Worm (Caenorhabditis elegans): ENCODE results near the gene srd-38.

Gene srd-38

ce11 chrX:13251354-13251843, 40.2 kb upstream of the srd-38 start (continued):
- peak; percentile 25 for TF ChIP-seq lsy-12 (tag; optimal IDR thresholded peaks at IDR 0.05)
- TF ChIP-seq eor-1 (tag; optimal IDR thresholded peaks at IDR 0.05) = no peak
- TF ChIP-seq pha-4 (tag; optimal IDR thresholded peaks at IDR 0.05) = peak; percentile 89
- TF ChIP-seq nhr-23 (tag; optimal IDR thresholded peaks at IDR 0.05) = peak; percentile 71
- TF ChIP-seq tbx-2 (tag; optimal IDR thresholded peaks at IDR 0.05) = peak; percentile 42
- TF ChIP-seq ZK546.5 (tag; optimal IDR thresholded peaks at IDR 0.05) = no peak
- peak; percentile 44 for TF ChIP-seq nhr-43 (tag; optimal IDR thresholded peaks at IDR 0.05; ENCODE audit: poor library complexity, severe bottlenecking)
- no peak for TF ChIP-seq lin-15B (tag; optimal IDR thresholded peaks at IDR 0.05)
- TF ChIP-seq nhr-67 (tag; optimal IDR thresholded peaks at IDR 0.05) = no peak
- no peak for TF ChIP-seq elt-3 (tag; optimal IDR thresholded peaks at IDR 0.05)
- peak; percentile 44 for TF ChIP-seq egl-5 (tag; optimal IDR thresholded peaks at IDR 0.05)
- TF ChIP-seq elt-1 (tag; optimal IDR thresholded peaks at IDR 0.05) = peak; percentile 82
- TF ChIP-seq snpc-4 (tag; optimal IDR thresholded peaks at IDR 0.05) = peak; percentile 53
- no peak for TF ChIP-seq nhr-28 (tag; optimal IDR thresholded peaks at IDR 0.05)
- no peak for TF ChIP-seq daf-12 (tag; optimal IDR thresholded peaks at IDR 0.05)

- TF ChIP-seq fkh-2 (tag; optimal IDR thresholded peaks at IDR 0.05) = no peak
- no peak for TF ChIP-seq ceh-9 (tag; optimal IDR thresholded peaks at IDR 0.05)
- TF ChIP-seq nhr-43 (tag; optimal IDR thresholded peaks at IDR 0.05; ENCODE audit: poor library complexity, severe bottlenecking) = peak; percentile 14
Observed at ce11 chrX:13251914-13252434, 39.6 kb upstream of the srd-38 start, which contains the start of gene nhr-32. nhr-32 (plus strand) TSS chrX:13251964.

- TF ChIP-seq pqm-1 (tag; optimal IDR thresholded peaks at IDR 0.05) (peak; percentile 45), unc-62 (GFP tag; optimal IDR thresholded peaks at IDR 0.05) (no peak), hmg-11 (tag; optimal IDR thresholded peaks at IDR 0.05) (no peak), elt-2 (tag; optimal IDR thresholded peaks at IDR 0.05) (peak; percentile 97), nhr-237 (tag; optimal IDR thresholded peaks at IDR 0.05) (no peak), nhr-11 (tag; optimal IDR thresholded peaks at IDR 0.05) (no peak), ceh-28 (tag; optimal IDR thresholded peaks at IDR 0.05) (no peak), ceh-9 (tag; optimal IDR thresholded peaks at IDR 0.05) (no peak), egl-5 (tag; optimal IDR thresholded peaks at IDR 0.05) (no peak), eor-1 (tag; optimal IDR thresholded peaks at IDR 0.05) (no peak), elt-1 (tag; optimal IDR thresholded peaks at IDR 0.05) (no peak), tbx-2 (tag; optimal IDR thresholded peaks at IDR 0.05) (no peak), unc-39 (tag; optimal IDR thresholded peaks at IDR 0.05) (no peak), R02D3.7 (tag; optimal IDR thresholded peaks at IDR 0.05) (no peak), nhr-28 (tag; optimal IDR thresholded peaks at IDR 0.05) (no peak), mml-1 (tag; optimal IDR thresholded peaks at IDR 0.05) (no peak), nfya-1 (tag; optimal IDR thresholded peaks at IDR 0.05; ENCODE audit: insufficient read depth) (no peak), nhr-76 (tag; optimal IDR thresholded peaks at IDR 0.05) (no peak), mdl-1 (tag; optimal IDR thresholded peaks at IDR 0.05) (no peak), jun-1 (tag; optimal IDR thresholded peaks at IDR 0.05) (peak; percentile 43)
Observed at ce11 chrX:13257577-13257976, 34.0 kb upstream of the srd-38 start, which contains the start of gene K08H2.10. K08H2.10 (plus strand) TSS chrX:13257806.

ce11 chrX:13261037-13261592, 30.5 kb upstream of the srd-38 start:
- TF ChIP-seq pqm-1 (tag; optimal IDR thresholded peaks at IDR 0.05) = peak; percentile 21
- peak; percentile 23 for TF ChIP-seq elt-2 (tag; optimal IDR thresholded peaks at IDR 0.05)

ce11 chrX:13262195-13262594, 29.4 kb upstream of the srd-38 start, which contains the start of gene K09A11.1:
K09A11.1 (plus strand) TSS chrX:13262495.
- TF ChIP-seq mdl-1 (tag; optimal IDR thresholded peaks at IDR 0.05) (no peak), skn-1 (tag; optimal IDR thresholded peaks at IDR 0.05) (no peak), ZK546.5 (tag; optimal IDR thresholded peaks at IDR 0.05) (no peak), snpc-4 (tag; optimal IDR thresholded peaks at IDR 0.05) (no peak)
